Worm (Caenorhabditis elegans) whole organism, L2 larva: ENCODE results near the gene nhr-86.

Experiments
- ZK546.5 ChIP-seq: sonication (generic microtip); optimal IDR thresholded peaks from 2 replicates; lab custom pipeline; 2017; ENCODE audit warnings: missing biosample characterization, missing genetic modification characterization
- nhr-6 ChIP-seq: fragments of 150-350 bp; optimal IDR thresholded peaks from 2 replicates; lab custom pipeline; 2014; ENCODE audit warnings: missing biosample characterization, missing genetic modification characterization
- sem-4 ChIP-seq: fragments of 150-350 bp; optimal IDR thresholded peaks from 2 replicates; lab custom pipeline; 2014; ENCODE audit warnings: missing biosample characterization, missing genetic modification reagents, missing genetic modification characterization

DNA sequence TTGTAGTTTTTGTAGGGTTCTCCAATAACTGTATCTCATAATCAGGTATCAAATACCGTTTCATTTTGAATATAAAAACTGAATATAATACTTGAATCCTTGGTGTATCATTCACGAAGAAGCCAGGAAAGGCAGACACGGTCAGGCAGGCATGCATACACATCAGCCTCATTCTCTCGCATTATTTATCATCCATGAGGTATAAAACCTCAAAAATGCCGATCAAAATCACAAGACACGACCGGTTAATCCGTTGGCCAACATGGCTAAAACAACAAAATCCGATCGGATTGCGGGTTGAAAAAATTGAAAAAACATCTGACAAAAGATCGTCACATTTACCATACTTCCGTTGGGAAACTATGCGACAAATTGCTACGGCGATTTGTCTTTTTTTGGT, 44.3 kb downstream of the nhr-86 start, which contains the start of gene F59A7.5:
- no peak for TF ChIP-seq nhr-6 (tag; lab: Kevin White, UChicago)
- no peak for TF ChIP-seq sem-4 (tag; lab: Kevin White, UChicago)
- no peak for TF ChIP-seq ZK546.5
